Worm (Caenorhabditis elegans) whole organism, early embryonic: ENCODE data around the gene Y40H7A.10.

Experiments used
- B0310.2 ChIP-seq: sonication (generic microtip); optimal IDR thresholded peaks from 2 replicates; lab custom pipeline; 2016; ENCODE audit warnings: mild to moderate bottlenecking, missing genetic modification characterization, missing compliant biosample characterization
- ama-1 ChIP-seq: fragments of 150-350 bp; optimal IDR thresholded peaks from 2 replicates; lab custom pipeline; 2014
- ceh-36 ChIP-seq: sonication (generic microtip); optimal IDR thresholded peaks from 2 replicates; lab custom pipeline; 2016; ENCODE audit warnings: missing genetic modification characterization, inconsistent platforms, missing compliant biosample characterization
- flt-1 ChIP-seq: fragments of 200-800 bp; sonication (Bioruptor generic); IDR thresholded peaks from 2 replicates; pipeline ENCODE4 v1.3.6; 2022; ENCODE audit warnings: missing genetic modification characterization, missing compliant biosample characterization
- scrt-1 ChIP-seq: fragments of 200-800 bp; sonication (Bioruptor generic); IDR thresholded peaks from 2 replicates; pipeline ENCODE4 v1.3.6; 2022; ENCODE audit warnings: missing genetic modification characterization, missing compliant biosample characterization
- tbx-37 ChIP-seq: fragments of 200-800 bp; sonication (Bioruptor generic); conservative IDR thresholded peaks from 2 replicates; pipeline ENCODE4 v1.3.6; 2022; ENCODE audit warnings: missing genetic modification reagents, missing genetic modification characterization, missing compliant biosample characterization
- tra-4 ChIP-seq: sonication (generic microtip); optimal IDR thresholded peaks from 2 replicates; lab custom pipeline; 2017; ENCODE audit warnings: missing genetic modification characterization, missing compliant biosample characterization

DNA sequence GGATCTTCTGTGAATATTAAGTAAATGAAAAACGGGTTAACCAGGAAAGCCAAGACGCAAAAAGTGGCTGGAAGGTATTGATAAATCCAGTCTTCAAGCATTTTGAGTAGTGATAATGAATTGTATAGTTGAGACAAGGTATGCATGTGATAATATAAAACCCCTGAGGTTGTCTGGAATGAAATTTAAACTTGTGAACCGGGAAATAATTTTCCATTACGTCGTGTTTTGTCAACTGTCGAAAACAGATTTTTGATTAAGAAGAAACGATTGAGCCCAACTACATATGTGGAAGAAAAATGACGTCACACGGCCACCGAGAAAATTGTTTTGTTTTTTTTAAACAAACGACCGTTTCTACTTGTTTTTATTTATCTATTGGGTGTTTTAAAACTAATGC, 36.8 kb upstream of the Y40H7A.10 start, which contains the start of gene srj-42:
- TF ChIP-seq scrt-1 (GFP tag; lab: Robert Waterston, UW) = no peak
- TF ChIP-seq ama-1 (lab: Kevin White, UChicago) = no peak
- no peak for TF ChIP-seq tbx-37 (GFP tag; lab: Robert Waterston, UW)
- TF ChIP-seq B0310.2 (tag; lab: Kevin White, UChicago) = no peak
- TF ChIP-seq ceh-36 (tag; lab: Kevin White, UChicago) = no peak
- TF ChIP-seq flt-1 = no peak
- no peak for TF ChIP-seq tra-4 (tag; lab: Kevin White, UChicago)
